Worm (Caenorhabditis elegans) whole organism, mixed stage, embryonic: ENCODE data around the gene T07F10.5.

ENCODE experiments used
- elt-3 ChIP-seq: fragments of 150-350 bp; optimal IDR thresholded peaks from 2 replicates; lab custom pipeline; 2014; ENCODE audit warnings: missing biosample characterization, missing genetic modification characterization
- mab-5 ChIP-seq: fragments of 150-350 bp; optimal IDR thresholded peaks from 2 replicates; lab custom pipeline; 2014; ENCODE audit warnings: missing biosample characterization, missing genetic modification characterization
- nhr-28 ChIP-seq: fragments of 150-350 bp; optimal IDR thresholded peaks from 2 replicates; lab custom pipeline; 2014; ENCODE audit warnings: missing biosample characterization, missing genetic modification characterization
- nhr-76 ChIP-seq: sonication (generic microtip); optimal IDR thresholded peaks from 2 replicates; lab custom pipeline; 2017; ENCODE audit warnings: missing biosample characterization, missing genetic modification characterization
- sptf-1 ChIP-seq: sonication (generic microtip); optimal IDR thresholded peaks from 2 replicates; lab custom pipeline; 2017; ENCODE audit warnings: mild to moderate bottlenecking, missing genetic modification characterization, moderate library complexity, missing compliant biosample characterization
- unc-120 ChIP-seq: sonication (generic microtip); optimal IDR thresholded peaks from 2 replicates; lab custom pipeline; 2017; ENCODE audit warnings: missing genetic modification characterization, missing compliant biosample characterization; ENCODE audit not compliant: poor library complexity, severe bottlenecking
- unc-39 ChIP-seq: fragments of 150-350 bp; optimal IDR thresholded peaks from 2 replicates; lab custom pipeline; 2014; ENCODE audit warnings: missing biosample characterization, missing genetic modification characterization
- ztf-11 ChIP-seq: fragments of 150-350 bp; optimal IDR thresholded peaks from 2 replicates; lab custom pipeline; 2014; ENCODE audit warnings: missing biosample characterization, missing genetic modification characterization

DNA sequence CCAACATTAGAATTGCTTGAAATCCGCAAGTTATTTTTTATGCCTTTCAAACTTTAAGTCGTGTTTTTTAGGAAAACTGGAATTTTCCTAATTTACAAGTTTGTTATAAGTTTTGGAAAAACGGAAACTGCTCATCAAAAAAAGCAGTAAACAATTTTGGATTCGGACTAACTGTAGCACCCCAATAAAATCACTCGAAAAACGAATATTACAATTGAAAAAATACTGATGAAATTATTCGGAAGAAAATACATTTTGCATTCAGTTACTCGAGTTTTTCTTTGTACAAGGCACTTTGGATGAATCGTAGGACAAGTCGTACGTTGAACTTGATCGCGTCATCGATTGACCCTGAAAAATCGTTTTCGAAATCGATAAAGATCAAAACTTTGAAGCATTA is 16.7 kb downstream of the T07F10.5 start:
- TF ChIP-seq nhr-76 (tag; lab: Kevin White, UChicago) (no peak), elt-3 (tag; lab: Kevin White, UChicago) (no peak), ztf-11 (tag; lab: Kevin White, UChicago) (no peak), unc-39 (tag; lab: Kevin White, UChicago) (no peak), nhr-28 (tag; lab: Kevin White, UChicago) (no peak), mab-5 (tag; lab: Kevin White, UChicago) (no peak), sptf-1 (tag; lab: Kevin White, UChicago) (no peak), unc-120 (no peak)
